Worm (Caenorhabditis elegans): Measurements from ENCODE around the gene E04F6.6.

Gene E04F6.6

ce11 chrII:7183493-7184272, 15.7 kb downstream of the E04F6.6 start, which contains the start of gene pdl-1 (continued):
- TF ChIP-seq nhr-6 (tag; optimal IDR thresholded peaks at IDR 0.05), result peak; percentile 46
- TF ChIP-seq lin-29 (GFP tag; IDR thresholded peaks at IDR 0.05), result peak; percentile 70
- peak; percentile 76 for TF ChIP-seq nhr-48 (tag; optimal IDR thresholded peaks at IDR 0.05)
- TF ChIP-seq lin-1 (GFP tag; IDR thresholded peaks at IDR 0.05), result peak; percentile 94
- peak; percentile 76 for TF ChIP-seq nhr-102 (tag; optimal IDR thresholded peaks at IDR 0.05)
- no peak for TF ChIP-seq nhr-76 (tag; optimal IDR thresholded peaks at IDR 0.05)
- peak; percentile 32 for TF ChIP-seq zfp-2 (tag; optimal IDR thresholded peaks at IDR 0.05)
- peak; percentile 85 for TF ChIP-seq mdt-29 (GFP tag; IDR thresholded peaks at IDR 0.05)
- peak; percentile 61 for TF ChIP-seq dve-1 (tag; optimal IDR thresholded peaks at IDR 0.05; ENCODE audit: insufficient read depth)
- 0 out of 2 replicates have a peak, but pooled peaks have one; percentile 68 for TF ChIP-seq Y105C5A.15 (GFP tag; IDR thresholded peaks at IDR 0.05)
- TF ChIP-seq ztf-7 (tag; optimal IDR thresholded peaks at IDR 0.05), result peak; percentile 40
- TF ChIP-seq daf-12 (tag; optimal IDR thresholded peaks at IDR 0.05), result no peak
- no peak for TF ChIP-seq lin-39 (tag; optimal IDR thresholded peaks at IDR 0.05)
- TF ChIP-seq dmd-6 (GFP tag; IDR thresholded peaks at IDR 0.05), result peak; percentile 73
- TF ChIP-seq T26A8.4 (GFP tag; IDR thresholded peaks at IDR 0.05), result peak; percentile 93
- TF ChIP-seq egl-27 (tag; optimal IDR thresholded peaks at IDR 0.05), result no peak
- peak; percentile 67 for TF ChIP-seq aha-1 (tag)
- TF ChIP-seq mep-1 (tag; optimal IDR thresholded peaks at IDR 0.05), result peak; percentile 80
- no peak for TF ChIP-seq zag-1 (tag; optimal IDR thresholded peaks at IDR 0.05)
- TF ChIP-seq nhr-42 (GFP tag; IDR thresholded peaks at IDR 0.05), result peak; percentile 69; the same call in 1 of the 2 replicates
- peak; percentile 67 for TF ChIP-seq T20F7.1 (GFP tag; optimal IDR thresholded peaks at IDR 0.05)
- no peak for TF ChIP-seq snpc-4 (tag; optimal IDR thresholded peaks at IDR 0.05)
- no peak for TF ChIP-seq unc-39 (tag; optimal IDR thresholded peaks at IDR 0.05)
- TF ChIP-seq F37D6.2 (tag; optimal IDR thresholded peaks at IDR 0.05), result peak; percentile 68
- TF ChIP-seq gei-8 (GFP tag; optimal IDR thresholded peaks at IDR 0.05), result peak; percentile 91
- TF ChIP-seq tag-97 (GFP tag; IDR thresholded peaks at IDR 0.05), result no peak
- TF ChIP-seq vab-7 (GFP tag; IDR thresholded peaks at IDR 0.05), result peak; percentile 96
- no peak for TF ChIP-seq ceh-62 (tag; optimal IDR thresholded peaks at IDR 0.05)
- TF ChIP-seq zip-2 (tag; optimal IDR thresholded peaks at IDR 0.05), result peak; percentile 73
- peak; percentile 85 for TF ChIP-seq D1046.2 (GFP tag; IDR thresholded peaks at IDR 0.05)
- TF ChIP-seq lim-7 (GFP tag; IDR thresholded peaks at IDR 0.05), result peak; percentile 99
- TF ChIP-seq lsy-2 (tag; optimal IDR thresholded peaks at IDR 0.05), result peak in 1 of 2 experiments; percentile 72
- TF ChIP-seq mes-2 (tag; optimal IDR thresholded peaks at IDR 0.05; ENCODE audit: poor library complexity, severe bottlenecking), result peak; percentile 86
- peak; percentile 63; the same call in 1 of the 2 replicates for TF ChIP-seq zfp-3 (GFP tag; conservative IDR thresholded peaks at IDR 0.05)
- TF ChIP-seq ztf-11 (tag; optimal IDR thresholded peaks at IDR 0.05), result no peak
- TF ChIP-seq sdz-12 (GFP tag; optimal IDR thresholded peaks at IDR 0.05), result peak; percentile 88
- no peak; the same call in 1 of the 2 replicates for TF ChIP-seq mxl-2 (GFP tag; conservative IDR thresholded peaks at IDR 0.05)
- peak; percentile 93 for TF ChIP-seq ctbp-1 (GFP tag; IDR thresholded peaks at IDR 0.05)
- no peak for TF ChIP-seq aly-2 (tag; optimal IDR thresholded peaks at IDR 0.05)
- TF ChIP-seq set-16 (GFP tag; IDR thresholded peaks at IDR 0.05), result peak; percentile 54; the same call in 1 of the 2 replicates
- TF ChIP-seq mxl-3 (GFP tag; optimal IDR thresholded peaks at IDR 0.05), result peak; percentile 53
- TF ChIP-seq hmg-1.1 (GFP tag; IDR thresholded peaks at IDR 0.05), result peak; percentile 95
- TF ChIP-seq pha-4 (GFP tag; IDR thresholded peaks at IDR 0.05), result peak; percentile 96
- peak; percentile 58 for TF ChIP-seq pha-4 (tag; optimal IDR thresholded peaks at IDR 0.05)
- peak; percentile 87 for TF ChIP-seq lin-38 (GFP tag; IDR thresholded peaks at IDR 0.05)
- TF ChIP-seq daf-19 (GFP tag; conservative IDR thresholded peaks at IDR 0.05), result peak; percentile 96
- TF ChIP-seq ama-1 (optimal IDR thresholded peaks at IDR 0.05), result no peak
- TF ChIP-seq Y48G9A.11 (GFP tag; IDR thresholded peaks at IDR 0.05), result peak; percentile 79
- TF ChIP-seq nhr-25 (tag; optimal IDR thresholded peaks at IDR 0.05; ENCODE audit: borderline replicate concordance, insufficient read depth), result peak; percentile 15
- no peak for TF ChIP-seq nhr-237 (tag; optimal IDR thresholded peaks at IDR 0.05)

All from whole organism, L4 larva.